Fruit fly (Drosophila melanogaster): ENCODE results near the gene Nprl2.

- TF ChIP-seq Pif1B (GFP tag; optimal IDR thresholded peaks at IDR 0.05) (no peak), CG8159 (tag; optimal IDR thresholded peaks at IDR 0.05) (no peak), rn (GFP tag; IDR thresholded peaks at IDR 0.05) (no peak), CG32121 (GFP tag; IDR thresholded peaks at IDR 0.05) (no peak), gl (tag; optimal IDR thresholded peaks at IDR 0.05) (no peak), fd96Ca (GFP tag; IDR thresholded peaks at IDR 0.05) (no peak)
Measured at dm6 chrX:16844295-16844694, 39.9 kb downstream of the Nprl2 start, which contains the start of gene RSG7.

Data from whole organism, pupa.